Worm (Caenorhabditis elegans): ENCODE data around the gene F31B9.3.
A peak's percentile ranks its signal among the peaks of the same experiment; 100 is the strongest.

Gene F31B9.3

ce11 chrX:15923440-15923839 is at the start of gene F31B9.3:
Gene F31B9.3 (plus strand): TSS chrX:15923740.
- no peak for TF ChIP-seq tbx-2 (tag; optimal IDR thresholded peaks at IDR 0.05)
- no peak for TF ChIP-seq ces-1 (GFP tag; optimal IDR thresholded peaks at IDR 0.05)
- no peak for TF ChIP-seq xbp-1 (tag; optimal IDR thresholded peaks at IDR 0.05)
- no peak for TF ChIP-seq jun-1 (tag; optimal IDR thresholded peaks at IDR 0.05)
- TF ChIP-seq mep-1 (tag; optimal IDR thresholded peaks at IDR 0.05) = no peak
- TF ChIP-seq swsn-7 (tag; optimal IDR thresholded peaks at IDR 0.05) = no peak

ce11 chrX:15876936-15877335 is 46.6 kb upstream of the F31B9.3 start:
- TF ChIP-seq efl-3 (GFP tag; optimal IDR thresholded peaks at IDR 0.05) = no peak
- no peak for TF ChIP-seq nhr-12 (tag; optimal IDR thresholded peaks at IDR 0.05)
- TF ChIP-seq ceh-8 (GFP tag; optimal IDR thresholded peaks at IDR 0.05) = no peak
- TF ChIP-seq unc-30 (tag; optimal IDR thresholded peaks at IDR 0.05) = no peak
- TF ChIP-seq tbx-2 (tag; optimal IDR thresholded peaks at IDR 0.05) = no peak
- TF ChIP-seq nhr-85 (tag) = peak; percentile 61
- no peak for TF ChIP-seq unc-130 (tag; optimal IDR thresholded peaks at IDR 0.05)
- TF ChIP-seq ceh-63 (GFP tag; optimal IDR thresholded peaks at IDR 0.05) = no peak
- no peak for TF ChIP-seq snpc-4 (tag; optimal IDR thresholded peaks at IDR 0.05)
- no peak for TF ChIP-seq sptf-1 (tag; optimal IDR thresholded peaks at IDR 0.05)
- no peak for TF ChIP-seq ets-5 (GFP tag; IDR thresholded peaks at IDR 0.05)
- no peak for TF ChIP-seq mdl-1 (tag; optimal IDR thresholded peaks at IDR 0.05)
- TF ChIP-seq lin-14 (GFP tag; optimal IDR thresholded peaks at IDR 0.05) = peak; percentile 38
- TF ChIP-seq nhr-20 (tag; optimal IDR thresholded peaks at IDR 0.05) = no peak
- no peak for TF ChIP-seq nhr-90 (tag; optimal IDR thresholded peaks at IDR 0.05; ENCODE audit: poor library complexity)
- no peak for TF ChIP-seq isw-1 (GFP tag; IDR thresholded peaks at IDR 0.05)
- no peak for TF ChIP-seq lir-3 (tag; optimal IDR thresholded peaks at IDR 0.05; ENCODE audit: poor library complexity)
- no peak for TF ChIP-seq grh-1 (GFP tag; IDR thresholded peaks at IDR 0.05)

ce11 chrX:15878785-15879184 is 44.8 kb upstream of the F31B9.3 start, which contains the start of gene gmeb-2:
Gene gmeb-2 (plus strand): TSS chrX:15879085.
- TF ChIP-seq jun-1 (tag; optimal IDR thresholded peaks at IDR 0.05) (no peak), nhr-77 (tag; optimal IDR thresholded peaks at IDR 0.05) (peak; percentile 26), lin-14 (GFP tag; optimal IDR thresholded peaks at IDR 0.05) (peak; percentile 23)

ce11 chrX:15881027-15881426 is 42.5 kb upstream of the F31B9.3 start:
- TF ChIP-seq irx-1 (tag; optimal IDR thresholded peaks at IDR 0.05) (no peak), Y116A8C.19 (tag; optimal IDR thresholded peaks at IDR 0.05; ENCODE audit: borderline replicate concordance) (no peak), mab-9 (GFP tag; IDR thresholded peaks at IDR 0.05) (no peak), ceh-63 (GFP tag; optimal IDR thresholded peaks at IDR 0.05) (no peak), hlh-4 (tag; optimal IDR thresholded peaks at IDR 0.05) (no peak), ztf-11 (tag; optimal IDR thresholded peaks at IDR 0.05) (no peak), isw-1 (GFP tag; IDR thresholded peaks at IDR 0.05) (no peak), lin-35 (GFP tag; optimal IDR thresholded peaks at IDR 0.05) (no peak), swsn-7 (tag; optimal IDR thresholded peaks at IDR 0.05) (no peak), nhr-71 (tag; optimal IDR thresholded peaks at IDR 0.05) (no peak), xbp-1 (tag; optimal IDR thresholded peaks at IDR 0.05) (no peak), unc-86 (tag; optimal IDR thresholded peaks at IDR 0.05) (no peak), F16B12.6 (tag; optimal IDR thresholded peaks at IDR 0.05) (no peak), sox-4 (tag; optimal IDR thresholded peaks at IDR 0.05) (no peak), unc-130 (tag; optimal IDR thresholded peaks at IDR 0.05) (no peak), nhr-20 (tag; optimal IDR thresholded peaks at IDR 0.05) (no peak), mep-1 (tag; optimal IDR thresholded peaks at IDR 0.05) (no peak), elt-2 (tag; optimal IDR thresholded peaks at IDR 0.05) (no peak)

ce11 chrX:15884478-15884877 is 39.1 kb upstream of the F31B9.3 start:
- no peak for TF ChIP-seq pag-3 (tag; optimal IDR thresholded peaks at IDR 0.05; ENCODE audit: borderline replicate concordance, insufficient read depth)
- peak; percentile 15 for TF ChIP-seq snpc-4 (tag; optimal IDR thresholded peaks at IDR 0.05)

All from whole organism, L1 larva.